Fruit fly (Drosophila melanogaster) whole organism, embryonic: ENCODE measurements around the gene CG7179.
A peak's percentile ranks its signal among the peaks of the same experiment; 100 is the strongest.

ENCODE experiments used
- CG11085 ChIP-seq: fragments of 200-800 bp; sonication (Bioruptor generic); IDR thresholded peaks from 2 replicates; pipeline ENCODE4 v1.3.6; 2022; ENCODE audit warnings: missing biosample characterization, missing genetic modification characterization
- CG12071 ChIP-seq: fragments of 200-800 bp; sonication (Bioruptor generic); optimal IDR thresholded peaks from 3 replicates; lab custom pipeline; 2018; ENCODE audit warnings: missing biosample characterization, mild to moderate bottlenecking, missing genetic modification characterization
- CG12299 ChIP-seq: fragments of 200-800 bp; sonication (Bioruptor generic); optimal IDR thresholded peaks from 2 replicates; lab custom pipeline; 2018; ENCODE audit warnings: missing biosample characterization, mild to moderate bottlenecking, missing genetic modification characterization
- CG13123 ChIP-seq: fragments of 200-800 bp; sonication (Bioruptor generic); optimal IDR thresholded peaks from 2 replicates; lab custom pipeline; 2016; ENCODE audit warnings: missing biosample characterization, missing genetic modification characterization
- CG13424 ChIP-seq: fragments of 200-800 bp; sonication (Bioruptor generic); optimal IDR thresholded peaks from 2 replicates; lab custom pipeline; 2019; ENCODE audit warnings: missing biosample characterization, mild to moderate bottlenecking, missing genetic modification characterization, moderate library complexity
- CG17186 ChIP-seq: fragments of 200-800 bp; sonication (Bioruptor generic); optimal IDR thresholded peaks from 3 replicates; lab custom pipeline; 2017; ENCODE audit warnings: missing biosample characterization, missing genetic modification reagents, missing genetic modification characterization
- CG17802 ChIP-seq: fragments of 200-800 bp; sonication (Bioruptor generic); optimal IDR thresholded peaks from 2 replicates; lab custom pipeline; 2018; ENCODE audit warnings: missing biosample characterization, mild to moderate bottlenecking, missing genetic modification characterization, moderate library complexity
- CG1792 ChIP-seq: fragments of 200-800 bp; sonication (Bioruptor generic); optimal IDR thresholded peaks from 2 replicates; lab custom pipeline; 2016; ENCODE audit warnings: missing biosample characterization, missing genetic modification characterization
- CG1832 ChIP-seq: fragments of 200-800 bp; sonication (Bioruptor generic); optimal IDR thresholded peaks from 2 replicates; lab custom pipeline; 2017; ENCODE audit warnings: missing biosample characterization, mild to moderate bottlenecking, missing genetic modification characterization, inconsistent platforms
- CG3838 ChIP-seq: fragments of 200-800 bp; sonication (Bioruptor generic); optimal IDR thresholded peaks from 3 replicates; lab custom pipeline; 2016; ENCODE audit warnings: missing biosample characterization, missing genetic modification characterization
- CG3847 ChIP-seq: fragments of 200-800 bp; sonication (Bioruptor generic); IDR thresholded peaks from 2 replicates; pipeline ENCODE4 v1.3.6; 2022; ENCODE audit warnings: missing biosample characterization, missing genetic modification characterization
- CG3995 ChIP-seq: fragments of 200-800 bp; sonication (Bioruptor generic); optimal IDR thresholded peaks from 3 replicates; lab custom pipeline; 2016; ENCODE audit warnings: missing biosample characterization, missing genetic modification characterization
- CG4707 ChIP-seq: fragments of 200-800 bp; sonication (Bioruptor generic); optimal IDR thresholded peaks from 2 replicates; lab custom pipeline; 2018; ENCODE audit warnings: missing biosample characterization, mild to moderate bottlenecking, missing genetic modification characterization, moderate library complexity
- CG5180 ChIP-seq: fragments of 200-800 bp; sonication (Bioruptor generic); optimal IDR thresholded peaks from 3 replicates; lab custom pipeline; 2017; ENCODE audit warnings: missing biosample characterization, missing genetic modification characterization, mild to moderate bottlenecking, moderate library complexity, missing genetic modification reagents
- CG5953 ChIP-seq: fragments of 200-800 bp; sonication (Bioruptor generic); IDR thresholded peaks from 2 replicates; pipeline ENCODE4 v1.3.6; 2022; ENCODE audit warnings: missing biosample characterization, missing genetic modification characterization
- CG6654 ChIP-seq: fragments of 200-800 bp; sonication (Bioruptor generic); optimal IDR thresholded peaks from 2 replicates; lab custom pipeline; 2017; ENCODE audit warnings: missing biosample characterization, mild to moderate bottlenecking, missing genetic modification characterization
- CG6683 ChIP-seq: fragments of 200-800 bp; sonication (Bioruptor generic); optimal IDR thresholded peaks from 2 replicates; lab custom pipeline; 2017; ENCODE audit warnings: missing biosample characterization, mild to moderate bottlenecking, missing genetic modification characterization, missing genetic modification reagents
- CG7372 ChIP-seq: fragments of 200-800 bp; sonication (Bioruptor generic); IDR thresholded peaks from 2 replicates; pipeline ENCODE4 v1.3.6; 2022; ENCODE audit warnings: missing biosample characterization, missing genetic modification characterization
- CG7963 ChIP-seq: fragments of 200-800 bp; sonication (Bioruptor generic); IDR thresholded peaks from 3 replicates; pipeline ENCODE4 v1.3.6; 2022; ENCODE audit warnings: missing biosample characterization, missing genetic modification characterization; ENCODE audit not compliant: partially characterized antibody
- CG9437 ChIP-seq: fragments of 200-800 bp; sonication (Bioruptor generic); optimal IDR thresholded peaks from 2 replicates; lab custom pipeline; 2018; ENCODE audit warnings: missing biosample characterization, mild to moderate bottlenecking, missing genetic modification characterization
- CG9876 ChIP-seq: fragments of 200-800 bp; sonication (Bioruptor generic); optimal IDR thresholded peaks from 2 replicates; lab custom pipeline; 2016; ENCODE audit warnings: missing biosample characterization, missing genetic modification characterization
- Camta ChIP-seq: fragments of 200-800 bp; sonication (Bioruptor generic); optimal IDR thresholded peaks from 2 replicates; lab custom pipeline; 2016; ENCODE audit warnings: missing biosample characterization, missing genetic modification characterization
- CrebB ChIP-seq: fragments of 200-800 bp; sonication (Bioruptor generic); optimal IDR thresholded peaks from 3 replicates; lab custom pipeline; 2018; ENCODE audit warnings: missing biosample characterization, mild to moderate bottlenecking, missing genetic modification characterization
- Dip3 ChIP-seq: fragments of 200-800 bp; sonication (Bioruptor generic); optimal IDR thresholded peaks from 3 replicates; lab custom pipeline; 2016; ENCODE audit warnings: missing biosample characterization, missing genetic modification characterization
- E2f2 ChIP-seq: fragments of 200-800 bp; sonication (Bioruptor generic); IDR thresholded peaks from 2 replicates; pipeline ENCODE4 v1.3.6; 2022; ENCODE audit warnings: missing biosample characterization, missing genetic modification characterization
- Hand ChIP-seq: fragments of 200-800 bp; sonication (Bioruptor generic); optimal IDR thresholded peaks from 2 replicates; lab custom pipeline; 2017; ENCODE audit warnings: mild to moderate bottlenecking, missing biosample characterization, missing genetic modification reagents, missing genetic modification characterization
- Jarid2 ChIP-seq: fragments of 200-800 bp; sonication (Bioruptor generic); optimal IDR thresholded peaks from 3 replicates; lab custom pipeline; 2017; ENCODE audit warnings: mild to moderate bottlenecking, missing biosample characterization, missing genetic modification reagents, missing genetic modification characterization
- Med ChIP-seq: fragments of 200-800 bp; sonication (Bioruptor generic); peaks from one replicate; lab custom pipeline; 2016; ENCODE audit warnings: missing biosample characterization, missing genetic modification characterization, mild to moderate bottlenecking, inconsistent platforms, moderate library complexity
- Nf-YA ChIP-seq: fragments of 200-800 bp; sonication (Bioruptor generic); IDR thresholded peaks from 2 replicates; pipeline ENCODE4 v1.3.6; 2022; ENCODE audit warnings: missing biosample characterization, missing genetic modification characterization
- Nf-YB ChIP-seq: fragments of 200-800 bp; sonication (Bioruptor generic); optimal IDR thresholded peaks from 3 replicates; lab custom pipeline; 2019; ENCODE audit warnings: missing biosample characterization, mild to moderate bottlenecking, missing genetic modification characterization, moderate library complexity
- Ravus ChIP-seq: fragments of 200-800 bp; sonication (Bioruptor generic); IDR thresholded peaks from 2 replicates; pipeline ENCODE4 v1.3.6; 2022; ENCODE audit warnings: missing biosample characterization, missing genetic modification characterization
- Rfx ChIP-seq: fragments of 200-800 bp; sonication (Bioruptor generic); IDR thresholded peaks from 2 replicates; pipeline ENCODE4 v1.3.6; 2022; ENCODE audit warnings: missing biosample characterization, missing genetic modification characterization
- al ChIP-seq: fragments of 200-800 bp; sonication (Bioruptor generic); IDR thresholded peaks from 2 replicates; pipeline ENCODE4 v1.3.6; 2022; ENCODE audit warnings: missing biosample characterization, missing genetic modification characterization
- ato ChIP-seq: fragments of 200-800 bp; sonication (Bioruptor generic); IDR thresholded peaks from 2 replicates; pipeline ENCODE4 v1.3.6; 2022; ENCODE audit warnings: missing biosample characterization, missing genetic modification characterization; ENCODE audit not compliant: partially characterized antibody
- bcd ChIP-seq: fragments of 200-800 bp; sonication (Bioruptor generic); optimal IDR thresholded peaks from 2 replicates; lab custom pipeline; 2017; ENCODE audit warnings: missing biosample characterization, mild to moderate bottlenecking, missing genetic modification characterization
- chif ChIP-seq, 2 experiments: fragments of 200-800 bp; sonication (Bioruptor generic); optimal IDR thresholded peaks; 3 replicates each; lab custom pipeline; 2016; ENCODE audit warnings: missing biosample characterization in 2 of 2, missing genetic modification characterization in 2 of 2
- corto ChIP-seq: fragments of 200-800 bp; sonication (Bioruptor generic); optimal IDR thresholded peaks from 2 replicates; lab custom pipeline; 2016; ENCODE audit warnings: missing biosample characterization, mild to moderate bottlenecking, missing genetic modification characterization, moderate library complexity
- da ChIP-seq: fragments of 200-800 bp; sonication (Bioruptor generic); optimal IDR thresholded peaks from 2 replicates; lab custom pipeline; 2016; ENCODE audit warnings: missing biosample characterization, missing genetic modification characterization
- eve ChIP-seq, 2 experiments: fragments of >200 bp; optimal IDR thresholded peaks; 2 replicates each; lab custom pipeline; 2017; ENCODE audit warnings: missing biosample characterization in 2 of 2, missing genetic modification characterization in 2 of 2
- fd3F ChIP-seq: fragments of 200-800 bp; sonication (Bioruptor generic); optimal IDR thresholded peaks from 2 replicates; lab custom pipeline; 2018; ENCODE audit warnings: missing biosample characterization, mild to moderate bottlenecking, missing genetic modification characterization, moderate library complexity
- fru ChIP-seq: fragments of >200 bp; optimal IDR thresholded peaks from 2 replicates; lab custom pipeline; 2017
- her ChIP-seq: fragments of 200-800 bp; sonication (Bioruptor generic); optimal IDR thresholded peaks from 2 replicates; lab custom pipeline; 2016; ENCODE audit warnings: missing biosample characterization, missing genetic modification characterization
- jigr1 ChIP-seq: fragments of 200-800 bp; sonication (Bioruptor generic); IDR thresholded peaks from 3 replicates; pipeline ENCODE4 v1.3.6; 2022; ENCODE audit warnings: missing biosample characterization, missing genetic modification characterization
- kay ChIP-seq: fragments of 200-800 bp; sonication (Bioruptor generic); optimal IDR thresholded peaks from 2 replicates; lab custom pipeline; 2016; ENCODE audit warnings: missing biosample characterization, missing genetic modification characterization
- run ChIP-seq: fragments of 200-800 bp; sonication (Bioruptor generic); optimal IDR thresholded peaks from 3 replicates; lab custom pipeline; 2018; ENCODE audit warnings: missing biosample characterization, mild to moderate bottlenecking, missing genetic modification characterization
- so ChIP-seq: fragments of 200-800 bp; sonication (Bioruptor generic); IDR thresholded peaks from 3 replicates; pipeline ENCODE4 v1.3.6; 2022; ENCODE audit warnings: missing biosample characterization, missing genetic modification characterization
- twi ChIP-seq: fragments of 200-800 bp; optimal IDR thresholded peaks from 2 replicates; lab custom pipeline; 2019; ENCODE audit warnings: missing biosample characterization, mild to moderate bottlenecking, missing genetic modification characterization, moderate library complexity
- usp ChIP-seq: fragments of >200 bp; optimal IDR thresholded peaks from 2 replicates; lab custom pipeline; 2017; ENCODE audit warnings: missing biosample characterization, missing genetic modification characterization
- vfl ChIP-seq: fragments of 200-800 bp; sonication (Bioruptor generic); optimal IDR thresholded peaks from 2 replicates; lab custom pipeline; 2016; ENCODE audit warnings: missing biosample characterization, missing genetic modification characterization
- yki ChIP-seq: fragments of >200 bp; optimal IDR thresholded peaks from 3 replicates; lab custom pipeline; 2018

CG7179 gene

dm6 chr2L:7782788-7783401 is 5.1 kb upstream of the CG7179 start, which contains the start of gene Brd7-9 (continued):
- TF ChIP-seq vfl = no peak
- peak; percentile 87 for TF ChIP-seq Rfx (GFP tag; lab: Robert Waterston, UW)
- peak; percentile 72 for TF ChIP-seq CG5953 (GFP tag; lab: Robert Waterston, UW)
- TF ChIP-seq yki (lab: Kevin White, UChicago) = no peak
- TF ChIP-seq CG17802 (tag; lab: Kevin White, UChicago) = no peak
- TF ChIP-seq usp (GFP tag; lab: Kevin White, UChicago) = no peak
- TF ChIP-seq CG11085 (GFP tag; lab: Robert Waterston, UW) = peak; percentile 49; the same call in 1 of the 2 replicates
- peak; percentile 55 for TF ChIP-seq Hand
- peak; percentile 56 for TF ChIP-seq CG12299 (tag; lab: Kevin White, UChicago)
- TF ChIP-seq CG4707 (GFP tag; lab: Kevin White, UChicago) = peak; percentile 48
- peak; percentile 93 for TF ChIP-seq Med (GFP tag; lab: Kevin White, UChicago)
- TF ChIP-seq fd3F = peak; percentile 0
- peak; percentile 44; the same call in 1 of the 3 replicates for TF ChIP-seq CG7963 (GFP tag; lab: Robert Waterston, UW)
- TF ChIP-seq CrebB (tag; lab: Kevin White, UChicago) = peak; percentile 12
- TF ChIP-seq bcd (GFP tag; lab: Kevin White, UChicago) = peak; percentile 67
- peak; percentile 23 for TF ChIP-seq Dip3
- TF ChIP-seq CG3838 (GFP tag; lab: Kevin White, UChicago) = peak; percentile 44
- TF ChIP-seq CG6654 (GFP tag; lab: Kevin White, UChicago) = peak; percentile 18
- TF ChIP-seq fru (lab: Kevin White, UChicago) = no peak
- no peak for TF ChIP-seq jigr1 (GFP tag; lab: Robert Waterston, UW)
- peak; percentile 25 for TF ChIP-seq CG3995 (GFP tag; lab: Kevin White, UChicago)
- peak; percentile 30; the same call in 1 of the 2 replicates for TF ChIP-seq ato
- TF ChIP-seq chif (GFP tag; optimal IDR thresholded peaks at IDR 0.05; lab: Kevin White, UChicago) = peak; percentile 50
- TF ChIP-seq CG3847 (GFP tag; lab: Robert Waterston, UW) = peak; percentile 35; the same call in 1 of the 2 replicates
- TF ChIP-seq twi (tag; lab: Kevin White, UChicago) = no peak
- no peak; the same call in 1 of the 2 replicates for TF ChIP-seq Ravus (GFP tag; lab: Robert Waterston, UW)
- peak; percentile 36 for TF ChIP-seq Nf-YB
- peak; percentile 90 for TF ChIP-seq so (GFP tag; lab: Robert Waterston, UW)
- TF ChIP-seq al (GFP tag; lab: Robert Waterston, UW) = peak; percentile 59; the same call in 1 of the 2 replicates
- TF ChIP-seq CG1792 = peak; percentile 26
- TF ChIP-seq CG7372 (GFP tag; lab: Robert Waterston, UW) = peak; percentile 24; the same call in 1 of the 2 replicates
- TF ChIP-seq eve (GFP tag; optimal IDR thresholded peaks at IDR 0.05; lab: Kevin White, UChicago) = no peak
- no peak for TF ChIP-seq corto (GFP tag; lab: Kevin White, UChicago)
- peak; percentile 5 for TF ChIP-seq run (tag; lab: Kevin White, UChicago)
- TF ChIP-seq her (GFP tag; lab: Kevin White, UChicago) = peak; percentile 34
- TF ChIP-seq CG1832 (GFP tag; lab: Kevin White, UChicago) = peak; percentile 62
- TF ChIP-seq Camta (GFP tag; lab: Kevin White, UChicago) = peak; percentile 41
- no peak for TF ChIP-seq da
- peak; percentile 76 for TF ChIP-seq E2f2 (GFP tag; lab: Robert Waterston, UW)
- TF ChIP-seq CG9876 (GFP tag; lab: Kevin White, UChicago) = no peak
- no peak for TF ChIP-seq CG17186 (GFP tag; lab: Kevin White, UChicago)
- peak; percentile 54 for TF ChIP-seq CG13424 (tag; lab: Kevin White, UChicago)
- TF ChIP-seq CG9437 = peak; percentile 48
- TF ChIP-seq Jarid2 (GFP tag; lab: Kevin White, UChicago) = peak; percentile 12
- peak; percentile 37; the same call in 1 of the 2 replicates for TF ChIP-seq Nf-YA (GFP tag; lab: Robert Waterston, UW)
- peak; percentile 21 for TF ChIP-seq CG13123
- TF ChIP-seq kay (GFP tag; lab: Kevin White, UChicago) = peak; percentile 44
- TF ChIP-seq CG5180 (GFP tag; lab: Kevin White, UChicago) = peak; percentile 41
- TF ChIP-seq CG12071 (GFP tag; lab: Kevin White, UChicago) = peak; percentile 86
- peak; percentile 57 for TF ChIP-seq CG6683 (GFP tag; lab: Kevin White, UChicago)
